Fruit fly (Drosophila melanogaster): Measurements from ENCODE around the gene mRpL45.

Gene mRpL45

dm6 chr3R:22597344-22597954 lies 20.8 kb upstream of the mRpL45 start (continued):
- TF ChIP-seq gsb (GFP tag; IDR thresholded peaks at IDR 0.05) = 0 out of 2 replicates have a peak, but pooled peaks have one; percentile 44
- TF ChIP-seq Xbp1 (GFP tag; optimal IDR thresholded peaks at IDR 0.05) = peak; percentile 78
- peak; percentile 61 for TF ChIP-seq Atf-2 (GFP tag; optimal IDR thresholded peaks at IDR 0.05)
- TF ChIP-seq Six4 (GFP tag; optimal IDR thresholded peaks at IDR 0.05) = peak; percentile 56
- TF ChIP-seq CG10209 (GFP tag; optimal IDR thresholded peaks at IDR 0.05) = peak; percentile 55
- peak; percentile 64 for TF ChIP-seq bab2 (GFP tag; optimal IDR thresholded peaks at IDR 0.05)
- TF ChIP-seq CG18619 (GFP tag; optimal IDR thresholded peaks at IDR 0.05) = peak; percentile 40
- peak; percentile 69; the same call in 1 of the 2 replicates for TF ChIP-seq wor (GFP tag; IDR thresholded peaks at IDR 0.05)
- peak; percentile 32 for TF ChIP-seq maf-S (GFP tag; optimal IDR thresholded peaks at IDR 0.05)
- peak; percentile 69 for TF ChIP-seq CG1529 (GFP tag; optimal IDR thresholded peaks at IDR 0.05)
- TF ChIP-seq dpn (GFP tag; optimal IDR thresholded peaks at IDR 0.05) = peak in 1 of 2 experiments; percentile 52
- no peak for TF ChIP-seq rib (GFP tag; IDR thresholded peaks at IDR 0.05)
- peak; percentile 84 for TF ChIP-seq CG32772 (GFP tag; IDR thresholded peaks at IDR 0.05)
- TF ChIP-seq hbn (GFP tag; IDR thresholded peaks at IDR 0.05; ENCODE audit: partially characterized antibody) = no peak
- no peak for TF ChIP-seq dmrt99B (tag; optimal IDR thresholded peaks at IDR 0.05)
- TF ChIP-seq fd64A (GFP tag; optimal IDR thresholded peaks at IDR 0.05) = peak; percentile 28
- peak; percentile 94 for TF ChIP-seq grau (tag; optimal IDR thresholded peaks at IDR 0.05)
- peak; percentile 82 for TF ChIP-seq az2 (GFP tag; optimal IDR thresholded peaks at IDR 0.05)
- no peak for TF ChIP-seq ac (GFP tag; optimal IDR thresholded peaks at IDR 0.05)
- peak; percentile 81 for TF ChIP-seq CG2712 (tag; optimal IDR thresholded peaks at IDR 0.05)
- no peak for TF ChIP-seq kni (GFP tag; optimal IDR thresholded peaks at IDR 0.05)
- TF ChIP-seq CG2116 (GFP tag; optimal IDR thresholded peaks at IDR 0.05) = peak; percentile 2
- TF ChIP-seq usp (GFP tag; optimal IDR thresholded peaks at IDR 0.05) = no peak
- TF ChIP-seq ttk (GFP tag; IDR thresholded peaks at IDR 0.05) = peak; percentile 87
- peak; percentile 62 for TF ChIP-seq CG6813 (GFP tag; optimal IDR thresholded peaks at IDR 0.05)
- TF ChIP-seq CrebB (tag; optimal IDR thresholded peaks at IDR 0.05) = peak; percentile 11
- TF ChIP-seq Oaz (GFP tag; IDR thresholded peaks at IDR 0.05) = no peak; the same call in 1 of the 2 replicates
- no peak for TF ChIP-seq Hr39 (optimal IDR thresholded peaks at IDR 0.05)
- peak; percentile 35 for TF ChIP-seq CG9727 (GFP tag; optimal IDR thresholded peaks at IDR 0.05)
- TF ChIP-seq CG14860 (GFP tag; IDR thresholded peaks at IDR 0.05; ENCODE audit: partially characterized antibody) = no peak

- peak; percentile 61 for TF ChIP-seq ftz-f1 (GFP tag; optimal IDR thresholded peaks at IDR 0.05)
- TF ChIP-seq Awh (GFP tag; IDR thresholded peaks at IDR 0.05) = no peak
- no peak for TF ChIP-seq CG5180 (GFP tag; optimal IDR thresholded peaks at IDR 0.05)
- no peak for TF ChIP-seq jing (GFP tag; optimal IDR thresholded peaks at IDR 0.05)
- TF ChIP-seq Taf1 (GFP tag; IDR thresholded peaks at IDR 0.05) = no peak
- no peak for TF ChIP-seq grau (tag; optimal IDR thresholded peaks at IDR 0.05)
- no peak for TF ChIP-seq Atf3 (GFP tag; optimal IDR thresholded peaks at IDR 0.05)
- no peak for TF ChIP-seq pzg (GFP tag; optimal IDR thresholded peaks at IDR 0.05)
- no peak for TF ChIP-seq CG17385 (GFP tag; optimal IDR thresholded peaks at IDR 0.05)
- TF ChIP-seq maf-S (GFP tag; optimal IDR thresholded peaks at IDR 0.05) = no peak
- no peak for TF ChIP-seq CG4424 (GFP tag; optimal IDR thresholded peaks at IDR 0.05)
- no peak for TF ChIP-seq CG12769 (tag; optimal IDR thresholded peaks at IDR 0.05)
- TF ChIP-seq crol (GFP tag; IDR thresholded peaks at IDR 0.05) = 0 out of 2 replicates have a peak, but pooled peaks have one; percentile 39
- TF ChIP-seq CG6765 (GFP tag; optimal IDR thresholded peaks at IDR 0.05) = no peak
- no peak for TF ChIP-seq fru (optimal IDR thresholded peaks at IDR 0.05)
- TF ChIP-seq chinmo (GFP tag; IDR thresholded peaks at IDR 0.05; ENCODE audit: partially characterized antibody) = 0 out of 4 replicates have a peak, but pooled peaks have one; percentile 31
- TF ChIP-seq Lhr (GFP tag; optimal IDR thresholded peaks at IDR 0.05) = no peak
- TF ChIP-seq ATbp (GFP tag; optimal IDR thresholded peaks at IDR 0.05) = no peak
- no peak for TF ChIP-seq inv (GFP tag; IDR thresholded peaks at IDR 0.05; ENCODE audit: partially characterized antibody)
- TF ChIP-seq sr (GFP tag; IDR thresholded peaks at IDR 0.05) = peak; percentile 93
- no peak for TF ChIP-seq usp (GFP tag; optimal IDR thresholded peaks at IDR 0.05)
- TF ChIP-seq CG15601 (tag; optimal IDR thresholded peaks at IDR 0.05) = no peak
- no peak for TF ChIP-seq CG11456 (GFP tag; IDR thresholded peaks at IDR 0.05)
- TF ChIP-seq CG1529 (GFP tag; optimal IDR thresholded peaks at IDR 0.05) = no peak
- TF ChIP-seq Ets65A (GFP tag) = peak; percentile 7
Observed at dm6 chr3R:22598759-22599158, 19.5 kb upstream of the mRpL45 start.
